Fruit fly (Drosophila melanogaster) whole organism, wandering third instar larva: Measurements from ENCODE around the gene Pfdn6.

ENCODE experiments used
- Abd-B ChIP-seq: fragments of >200 bp; optimal IDR thresholded peaks from 2 replicates; lab custom pipeline; 2017; ENCODE audit warnings: missing biosample characterization, missing genetic modification characterization
- CG32264 ChIP-seq: fragments of 200-800 bp; sonication (Bioruptor generic); optimal IDR thresholded peaks from 2 replicates; lab custom pipeline; 2016; ENCODE audit warnings: missing biosample characterization, missing genetic modification characterization
- CG9705 ChIP-seq: fragments of 200-800 bp; sonication (Bioruptor generic); optimal IDR thresholded peaks from 2 replicates; lab custom pipeline; 2018; ENCODE audit warnings: missing biosample characterization, mild to moderate bottlenecking, missing genetic modification characterization
- CrebA ChIP-seq: fragments of 200-800 bp; sonication (Bioruptor generic); optimal IDR thresholded peaks from 2 replicates; lab custom pipeline; 2016; ENCODE audit warnings: missing biosample characterization, mild to moderate bottlenecking, missing genetic modification characterization, borderline replicate concordance
- Dfd ChIP-seq: fragments of >200 bp; optimal IDR thresholded peaks from 2 replicates; lab custom pipeline; 2017; ENCODE audit warnings: missing biosample characterization, missing genetic modification characterization
- Dif ChIP-seq: fragments of 200-275, 200-300 bp; sonication (Bioruptor generic); optimal IDR thresholded peaks from 2 replicates; lab custom pipeline; 2018; ENCODE audit warnings: missing biosample characterization, missing genetic modification characterization; ENCODE audit not compliant: partially characterized antibody
- GATAd ChIP-seq: sonication (Bioruptor generic); optimal IDR thresholded peaks from 2 replicates; lab custom pipeline; 2016; ENCODE audit warnings: missing biosample characterization, missing genetic modification characterization
- HLH106 ChIP-seq: fragments of 200-800 bp; optimal IDR thresholded peaks from 3 replicates; lab custom pipeline; 2019; ENCODE audit warnings: missing biosample characterization, mild to moderate bottlenecking, missing genetic modification characterization, moderate library complexity
- Hnf4 ChIP-seq: fragments of 200-800 bp; sonication (Bioruptor generic); optimal IDR thresholded peaks from 2 replicates; lab custom pipeline; 2016; ENCODE audit warnings: missing biosample characterization, mild to moderate bottlenecking, missing genetic modification characterization
- Hr78 ChIP-seq: fragments of >200 bp; optimal IDR thresholded peaks from 2 replicates; lab custom pipeline; 2017; ENCODE audit warnings: missing biosample characterization, missing genetic modification characterization
- Hr83 ChIP-seq: fragments of 200-300 bp; sonication (Bioruptor generic); optimal IDR thresholded peaks from 2 replicates; lab custom pipeline; 2016; ENCODE audit warnings: missing biosample characterization, mild to moderate bottlenecking, missing genetic modification characterization, moderate library complexity; ENCODE audit not compliant: poor library complexity, severe bottlenecking
- Jra ChIP-seq: sonication (Bioruptor generic); optimal IDR thresholded peaks from 2 replicates; lab custom pipeline; 2016; ENCODE audit warnings: missing biosample characterization, missing genetic modification characterization
- OdsH ChIP-seq: fragments of 200-800 bp; sonication (Bioruptor generic); optimal IDR thresholded peaks from 2 replicates; lab custom pipeline; 2016; ENCODE audit warnings: missing biosample characterization, mild to moderate bottlenecking, missing genetic modification characterization
- Rel ChIP-seq, 2 experiments: fragments of 200-800 bp; sonication (Bioruptor generic) in 1 of 2; optimal IDR thresholded peaks; 2 replicates in 1 of 2; 3 replicates in 1 of 2; lab custom pipeline; 2016 to 2019; ENCODE audit warnings: mild to moderate bottlenecking in 2 of 2, missing biosample characterization in 2 of 2, missing genetic modification characterization in 2 of 2, moderate library complexity in 1 of 2
- Sp1 ChIP-seq: fragments of 200-800 bp; sonication (Bioruptor generic); optimal IDR thresholded peaks from 3 replicates; lab custom pipeline; 2019; ENCODE audit warnings: missing biosample characterization, mild to moderate bottlenecking, missing genetic modification characterization, moderate library complexity
- Vsx2 ChIP-seq: fragments of 200-300, 225-300 bp; sonication (Bioruptor generic); optimal IDR thresholded peaks from 2 replicates; lab custom pipeline; 2018; ENCODE audit warnings: missing biosample characterization, missing genetic modification characterization; ENCODE audit not compliant: partially characterized antibody
- br ChIP-seq: fragments of 200-800 bp; sonication (Bioruptor generic); optimal IDR thresholded peaks from 2 replicates; lab custom pipeline; 2016; ENCODE audit warnings: missing biosample characterization, missing genetic modification characterization
- dl ChIP-seq, 2 experiments: fragments of 175-275, 200-275 bp in 1 of 2; fragments of 200-275 bp in 1 of 2; sonication (Bioruptor generic); optimal IDR thresholded peaks; lab custom pipeline; 2018; ENCODE audit warnings: mild to moderate bottlenecking in 2 of 2, missing biosample characterization in 2 of 2, missing genetic modification characterization in 2 of 2, moderate library complexity in 2 of 2; ENCODE audit not compliant: partially characterized antibody in 2 of 2, insufficient read depth in 1 of 2
- dmrt93B ChIP-seq: fragments of 200-800 bp; sonication (Bioruptor generic); optimal IDR thresholded peaks from 2 replicates; lab custom pipeline; 2018; ENCODE audit warnings: missing biosample characterization, mild to moderate bottlenecking, missing genetic modification characterization
- dsf ChIP-seq: sonication (Bioruptor generic); optimal IDR thresholded peaks from 2 replicates; lab custom pipeline; 2016; ENCODE audit warnings: missing biosample characterization, missing genetic modification characterization, borderline replicate concordance
- ey ChIP-seq: fragments of 200-800 bp; sonication (Bioruptor generic); optimal IDR thresholded peaks from 2 replicates; lab custom pipeline; 2016; ENCODE audit warnings: missing biosample characterization, missing genetic modification characterization
- foxo ChIP-seq, 2 experiments: fragments of 200-800 bp; sonication (Bioruptor generic); optimal IDR thresholded peaks; 2 replicates in 1 of 2; 3 replicates in 1 of 2; lab custom pipeline; 2016 to 2017; ENCODE audit warnings: missing biosample characterization in 2 of 2, missing genetic modification characterization in 2 of 2
- fru ChIP-seq: fragments of 200-800 bp; sonication (Bioruptor generic); optimal IDR thresholded peaks from 3 replicates; lab custom pipeline; 2016; ENCODE audit warnings: missing biosample characterization, mild to moderate bottlenecking, missing genetic modification characterization
- h ChIP-seq: fragments of 200-800 bp; sonication (Bioruptor generic); optimal IDR thresholded peaks from 3 replicates; lab custom pipeline; 2016; ENCODE audit warnings: missing biosample characterization, mild to moderate bottlenecking, missing genetic modification characterization
- jim ChIP-seq: fragments of 175-275, 200-325 bp; sonication (Bioruptor generic); optimal IDR thresholded peaks from 2 replicates; lab custom pipeline; 2016; ENCODE audit warnings: missing biosample characterization, mild to moderate bottlenecking, missing genetic modification characterization
- lola ChIP-seq: fragments of >200 bp; optimal IDR thresholded peaks from 2 replicates; lab custom pipeline; 2017; ENCODE audit warnings: missing biosample characterization, missing genetic modification characterization
- pan ChIP-seq: fragments of >200 bp; optimal IDR thresholded peaks from 2 replicates; lab custom pipeline; 2017
- psq ChIP-seq: fragments of 200-800 bp; sonication (Bioruptor generic); optimal IDR thresholded peaks from 3 replicates; lab custom pipeline; 2017; ENCODE audit warnings: missing biosample characterization, mild to moderate bottlenecking, missing genetic modification characterization, moderate library complexity
- rgr ChIP-seq: fragments of 200-800 bp; sonication (Bioruptor generic); optimal IDR thresholded peaks from 3 replicates; lab custom pipeline; 2016; ENCODE audit warnings: missing biosample characterization, mild to moderate bottlenecking, missing genetic modification characterization
- sage ChIP-seq: fragments of 200-800 bp; sonication (Bioruptor generic); optimal IDR thresholded peaks from 2 replicates; lab custom pipeline; 2016; ENCODE audit warnings: missing biosample characterization, mild to moderate bottlenecking, missing genetic modification characterization
- sv ChIP-seq: fragments of 200-800 bp; sonication (Bioruptor generic); optimal IDR thresholded peaks from 3 replicates; lab custom pipeline; 2016; ENCODE audit warnings: missing biosample characterization, missing genetic modification characterization
- tai ChIP-seq: sonication (Bioruptor generic); optimal IDR thresholded peaks from 2 replicates; lab custom pipeline; 2016; ENCODE audit warnings: missing biosample characterization, missing genetic modification characterization
- usp ChIP-seq: fragments of >200 bp; optimal IDR thresholded peaks from 2 replicates; lab custom pipeline; 2017; ENCODE audit warnings: missing biosample characterization, missing genetic modification characterization
- woc ChIP-seq: sonication (Bioruptor generic); optimal IDR thresholded peaks from 2 replicates; lab custom pipeline; 2016; ENCODE audit warnings: missing biosample characterization, mild to moderate bottlenecking, missing genetic modification characterization

Pfdn6 gene

DNA sequence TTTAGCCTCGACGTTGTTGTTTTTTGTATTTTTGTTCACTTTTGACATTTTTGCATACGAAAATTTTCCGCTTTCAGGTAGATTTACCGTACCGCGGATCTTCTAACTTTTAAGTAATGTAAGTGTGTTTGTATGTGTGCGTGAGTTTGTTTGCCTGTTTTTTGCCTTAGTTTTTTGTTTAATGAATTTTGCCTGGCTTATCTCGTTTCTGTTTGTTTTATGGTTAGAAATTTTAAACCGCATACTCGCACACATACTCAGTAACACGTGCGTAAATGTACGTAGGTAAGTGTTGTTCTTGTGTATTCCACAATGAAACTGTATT, 25.8 kb upstream of the Pfdn6 start:
- TF ChIP-seq Abd-B, result no peak
- no peak for TF ChIP-seq fru
- no peak for TF ChIP-seq psq
- peak; percentile 41 for TF ChIP-seq CG32264

DNA sequence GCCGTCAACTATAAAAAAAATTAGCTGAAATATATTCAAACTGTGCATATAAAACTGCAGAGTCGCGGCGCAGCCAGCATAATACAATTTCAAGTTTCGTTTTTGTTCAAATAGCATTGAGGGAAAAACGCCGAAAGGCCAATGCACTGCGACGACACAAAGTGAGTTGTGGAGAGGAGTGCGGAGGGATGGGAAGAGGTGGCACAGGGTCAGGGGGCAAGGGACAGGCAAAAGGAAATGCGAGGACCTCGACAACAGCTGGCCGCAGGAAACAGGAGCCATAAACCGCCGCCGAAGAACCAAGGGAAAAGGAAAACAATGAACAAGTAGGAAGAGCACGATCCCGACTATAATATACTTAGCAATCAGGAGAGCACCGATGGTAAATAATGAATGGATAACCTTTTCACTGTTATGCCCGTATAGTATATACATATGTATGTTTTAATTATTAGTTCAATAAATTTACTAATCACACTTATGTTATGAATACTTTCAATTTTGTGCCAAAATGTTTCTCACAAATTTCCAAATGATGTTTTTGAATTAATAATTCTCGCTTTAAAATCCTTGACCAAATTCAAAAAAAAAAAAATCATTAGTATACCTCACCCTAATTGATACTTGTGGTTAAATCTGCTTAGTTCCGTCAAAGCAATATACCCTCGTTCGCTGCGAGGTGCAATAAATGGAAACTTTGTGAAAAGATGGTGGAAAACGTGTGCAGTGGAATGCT, 24.8 kb upstream of the Pfdn6 start:
- TF ChIP-seq dmrt93B (GFP tag; lab: Kevin White, UChicago) (no peak), psq (peak; percentile 17), rgr (GFP tag; lab: Kevin White, UChicago) (no peak), woc (GFP tag; lab: Kevin White, UChicago) (peak; percentile 25)

DNA sequence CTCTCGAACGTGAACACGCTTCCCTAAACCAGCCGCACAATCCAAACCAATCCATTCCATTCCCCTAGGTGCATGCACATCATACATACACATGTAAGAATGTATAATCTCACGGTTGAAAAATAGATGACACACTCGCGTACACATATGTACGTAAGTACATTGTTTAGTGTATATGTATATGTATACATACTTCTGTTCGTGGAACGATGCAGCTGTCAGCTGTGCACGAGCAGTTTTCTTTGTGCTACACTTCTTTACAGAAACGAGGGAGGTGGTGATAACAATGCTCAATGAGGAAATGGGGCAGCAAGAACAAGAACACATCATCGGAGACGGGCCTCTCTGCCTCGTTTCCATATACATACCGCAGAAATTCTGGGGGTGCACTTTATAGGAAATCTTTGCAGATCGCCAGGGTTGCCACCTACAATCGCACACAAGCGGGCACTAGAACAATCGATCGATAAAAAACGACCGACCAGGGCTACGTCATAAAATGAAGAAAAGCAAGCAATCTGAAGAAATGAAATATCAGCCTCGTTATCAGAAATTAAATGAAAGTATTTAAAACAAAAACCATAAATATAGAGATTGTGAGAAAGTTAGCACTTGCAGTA, 24.1 kb upstream of the Pfdn6 start:
- TF ChIP-seq Vsx2 (GFP tag; lab: Kevin White, UChicago), result no peak
- TF ChIP-seq Hr83 (GFP tag; lab: Kevin White, UChicago), result no peak
- TF ChIP-seq GATAd (GFP tag; lab: Kevin White, UChicago), result no peak
- no peak for TF ChIP-seq pan
- no peak for TF ChIP-seq CG9705
- no peak for TF ChIP-seq fru
- TF ChIP-seq sv (GFP tag; lab: Kevin White, UChicago), result no peak
- no peak for TF ChIP-seq rgr (GFP tag; lab: Kevin White, UChicago)
- TF ChIP-seq lola (GFP tag; lab: Kevin White, UChicago), result no peak
- TF ChIP-seq OdsH (GFP tag; lab: Kevin White, UChicago), result no peak
- TF ChIP-seq CG32264, result no peak
- TF ChIP-seq tai (GFP tag; lab: Kevin White, UChicago), result peak; percentile 30
- TF ChIP-seq Hr78 (GFP tag; lab: Kevin White, UChicago), result no peak
- TF ChIP-seq psq, result no peak
- no peak for TF ChIP-seq br (GFP tag; lab: Kevin White, UChicago)
- peak; percentile 15 for TF ChIP-seq Jra (GFP tag; lab: Kevin White, UChicago)
- TF ChIP-seq foxo (GFP tag; optimal IDR thresholded peaks at IDR 0.05; lab: Kevin White, UChicago), result no peak
- no peak for TF ChIP-seq jim (GFP tag; lab: Kevin White, UChicago)
- TF ChIP-seq Dif, result no peak
- TF ChIP-seq h (GFP tag; lab: Kevin White, UChicago), result peak; percentile 28
- TF ChIP-seq Rel (GFP tag; optimal IDR thresholded peaks at IDR 0.05; lab: Kevin White, UChicago), result no peak
- peak; percentile 86 for TF ChIP-seq Rel (tag; optimal IDR thresholded peaks at IDR 0.05; lab: Kevin White, UChicago)
- no peak for TF ChIP-seq HLH106 (tag; lab: Kevin White, UChicago)
- peak; percentile 63 for TF ChIP-seq CrebA (GFP tag; lab: Kevin White, UChicago)
- no peak for TF ChIP-seq Dfd (GFP tag; lab: Kevin White, UChicago)
- TF ChIP-seq sage (GFP tag; lab: Kevin White, UChicago), result no peak
- TF ChIP-seq Hnf4 (GFP tag; lab: Kevin White, UChicago), result no peak
- no peak for TF ChIP-seq ey (GFP tag; lab: Kevin White, UChicago)
- no peak for TF ChIP-seq Sp1
- TF ChIP-seq Abd-B, result no peak
- no peak for TF ChIP-seq dmrt93B (GFP tag; lab: Kevin White, UChicago)
- TF ChIP-seq woc (GFP tag; lab: Kevin White, UChicago), result no peak

DNA sequence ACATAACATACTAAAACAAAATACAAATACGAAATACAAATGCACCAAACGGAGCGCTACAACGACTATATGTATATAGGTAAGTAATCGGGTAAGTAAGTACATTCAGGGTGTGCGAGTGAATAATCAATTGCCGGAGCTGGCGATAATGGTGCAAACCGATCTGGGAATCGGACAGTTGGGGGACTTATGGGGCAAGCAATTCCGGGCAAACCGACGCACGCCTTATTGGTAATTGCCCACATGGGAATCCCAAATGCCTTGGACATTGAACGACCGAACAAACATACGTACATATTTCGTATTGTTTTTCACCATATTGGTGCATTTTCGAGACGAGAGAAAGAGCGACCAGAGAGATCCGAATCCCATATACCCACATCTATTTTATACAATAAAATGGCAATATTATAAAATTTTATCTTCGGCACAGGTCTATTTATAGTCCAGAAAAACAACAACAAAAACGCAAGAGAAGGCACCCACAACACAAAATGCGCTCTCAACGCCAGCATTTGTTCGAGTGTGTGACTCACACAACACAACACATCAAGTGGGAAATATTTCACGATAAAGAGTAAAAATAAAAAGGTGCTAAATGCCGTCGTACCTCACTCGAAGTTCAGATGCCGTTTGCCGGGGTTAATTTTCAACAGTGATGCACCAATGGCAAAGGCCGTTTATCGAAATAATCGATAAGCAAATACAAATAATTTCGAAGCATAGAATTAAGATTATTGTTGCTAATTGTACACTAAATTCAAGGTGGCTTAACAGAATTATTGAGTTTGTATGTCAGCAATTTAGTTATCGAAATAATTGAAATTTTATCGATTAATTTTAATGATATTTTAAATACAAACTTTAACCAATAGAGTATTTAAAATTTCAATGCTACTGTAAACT, 23.0 kb upstream of the Pfdn6 start:
- TF ChIP-seq rgr (GFP tag; lab: Kevin White, UChicago), result peak; percentile 7
- TF ChIP-seq Hnf4 (GFP tag; lab: Kevin White, UChicago), result peak; percentile 31
- peak in 1 of 2 experiments; percentile 8 for TF ChIP-seq dl (GFP tag; optimal IDR thresholded peaks at IDR 0.05; lab: Kevin White, UChicago; ENCODE audit: insufficient read depth in 1 of 2, partially characterized antibody in 2 of 2)
- TF ChIP-seq Rel (GFP tag; optimal IDR thresholded peaks at IDR 0.05; lab: Kevin White, UChicago), result peak; percentile 41
- TF ChIP-seq Rel (tag; optimal IDR thresholded peaks at IDR 0.05; lab: Kevin White, UChicago), result peak; percentile 100
- TF ChIP-seq dsf (GFP tag; lab: Kevin White, UChicago), result no peak
- TF ChIP-seq usp, result no peak
- peak in 1 of 2 experiments; percentile 35 for TF ChIP-seq foxo (GFP tag; optimal IDR thresholded peaks at IDR 0.05; lab: Kevin White, UChicago)
- no peak for TF ChIP-seq Hr83 (GFP tag; lab: Kevin White, UChicago)
- no peak for TF ChIP-seq dmrt93B (GFP tag; lab: Kevin White, UChicago)
- peak; percentile 57 for TF ChIP-seq h (GFP tag; lab: Kevin White, UChicago)
- peak; percentile 19 for TF ChIP-seq ey (GFP tag; lab: Kevin White, UChicago)
